Worm (Caenorhabditis elegans) whole organism, L1 larva: ENCODE data around the gene immt-1.

Experiments used
- C04F5.9 ChIP-seq: sonication (generic microtip); optimal IDR thresholded peaks from 2 replicates; lab custom pipeline; 2016; ENCODE audit warnings: missing genetic modification characterization, missing compliant biosample characterization
- C34B4.2 ChIP-seq: sonication (generic microtip); optimal IDR thresholded peaks from 2 replicates; lab custom pipeline; 2017; ENCODE audit warnings: mild to moderate bottlenecking, missing genetic modification characterization, missing compliant biosample characterization
- Y116A8C.19 ChIP-seq: sonication (generic microtip); optimal IDR thresholded peaks from 2 replicates; lab custom pipeline; 2016; ENCODE audit warnings: missing compliant biosample characterization, missing genetic modification characterization, borderline replicate concordance
- aha-1 ChIP-seq: fragments of 150-350 bp; optimal IDR thresholded peaks from 2 replicates; lab custom pipeline; 2014; ENCODE audit warnings: missing biosample characterization, missing genetic modification characterization
- blmp-1 ChIP-seq: fragments of 150-350 bp; optimal IDR thresholded peaks from 2 replicates; lab custom pipeline; 2014; ENCODE audit warnings: missing biosample characterization, missing genetic modification characterization
- ceh-8 ChIP-seq: fragments of 200-800 bp; sonication (Bioruptor generic); optimal IDR thresholded peaks from 2 replicates; lab custom pipeline; 2018; ENCODE audit warnings: mild to moderate bottlenecking, missing genetic modification characterization, moderate library complexity, missing compliant biosample characterization
- ceh-88 ChIP-seq: fragments of 200-800 bp; sonication (Bioruptor generic); IDR thresholded peaks from 2 replicates; pipeline ENCODE4 v1.3.6; 2022; ENCODE audit warnings: missing genetic modification characterization, missing compliant biosample characterization
- dpl-1 ChIP-seq, 3 experiments: fragments of 150-350 bp in 2 of 3; sonication (generic microtip) in 1 of 3; optimal IDR thresholded peaks; 2 replicates each; lab custom pipeline; 2014 to 2017; ENCODE audit warnings: missing biosample characterization in 3 of 3, missing genetic modification characterization in 3 of 3, missing genetic modification reagents in 3 of 3
- dsc-1 ChIP-seq: sonication (generic microtip); optimal IDR thresholded peaks from 2 replicates; lab custom pipeline; 2016; ENCODE audit warnings: mild to moderate bottlenecking, missing genetic modification characterization, missing compliant biosample characterization
- efl-1 ChIP-seq, 4 experiments: fragments of 150-350 bp; optimal IDR thresholded peaks in 3 of 4; peaks in 1 of 4; 1 replicate in 1 of 4; 2 replicates in 3 of 4; lab custom pipeline; 2014; ENCODE audit warnings: missing biosample characterization in 2 of 4, missing genetic modification characterization in 2 of 4, missing genetic modification reagents in 2 of 4
- efl-3 ChIP-seq: fragments of 200-800 bp; sonication (Bioruptor generic); optimal IDR thresholded peaks from 2 replicates; lab custom pipeline; 2018; ENCODE audit warnings: mild to moderate bottlenecking, missing genetic modification characterization, missing compliant biosample characterization
- egl-27 ChIP-seq, 2 experiments: fragments of 150-350 bp in 1 of 2; sonication (generic microtip); optimal IDR thresholded peaks; 3 replicates each; lab custom pipeline; 2017 to 2018; ENCODE audit warnings: missing biosample characterization in 2 of 2, missing genetic modification characterization in 2 of 2, missing genetic modification reagents in 2 of 2
- ets-5 ChIP-seq: fragments of 200-800 bp; sonication (Bioruptor generic); IDR thresholded peaks from 2 replicates; pipeline ENCODE4 v1.3.6; 2022; ENCODE audit warnings: missing genetic modification characterization, missing compliant biosample characterization
- fkh-8 ChIP-seq: sonication (generic microtip); optimal IDR thresholded peaks from 2 replicates; lab custom pipeline; 2016; ENCODE audit warnings: mild to moderate bottlenecking, missing genetic modification characterization, missing compliant biosample characterization
- hlh-17 ChIP-seq: fragments of 200-800 bp; sonication (Bioruptor generic); optimal IDR thresholded peaks from 2 replicates; lab custom pipeline; 2018; ENCODE audit warnings: missing genetic modification characterization, mild to moderate bottlenecking, missing compliant biosample characterization, moderate library complexity, borderline replicate concordance
- hpl-2 ChIP-seq: fragments of 150-350 bp; optimal IDR thresholded peaks from 2 replicates; lab custom pipeline; 2014; ENCODE audit warnings: missing biosample characterization, missing genetic modification reagents, missing genetic modification characterization
- lin-14 ChIP-seq: fragments of 200-800 bp; sonication (Bioruptor generic); optimal IDR thresholded peaks from 2 replicates; lab custom pipeline; 2018; ENCODE audit warnings: mild to moderate bottlenecking, missing genetic modification characterization, moderate library complexity, missing compliant biosample characterization
- lin-39 ChIP-seq: fragments of 150-350 bp; optimal IDR thresholded peaks from 2 replicates; lab custom pipeline; 2014; ENCODE audit warnings: missing biosample characterization, missing genetic modification reagents, missing genetic modification characterization
- lsy-2 ChIP-seq, 2 experiments: fragments of 150-350 bp; optimal IDR thresholded peaks; 2 replicates each; lab custom pipeline; 2014; ENCODE audit warnings: missing biosample characterization in 2 of 2, missing genetic modification characterization in 2 of 2
- mab-9 ChIP-seq: fragments of 200-800 bp; sonication (Bioruptor generic); IDR thresholded peaks from 2 replicates; pipeline ENCODE4 v1.3.6; 2022; ENCODE audit warnings: missing genetic modification reagents, missing genetic modification characterization, missing compliant biosample characterization
- mef-2 ChIP-seq: fragments of 150-350 bp; optimal IDR thresholded peaks from 2 replicates; lab custom pipeline; 2014; ENCODE audit warnings: missing biosample characterization, missing genetic modification characterization
- nhr-12 ChIP-seq: sonication (generic microtip); optimal IDR thresholded peaks from 2 replicates; lab custom pipeline; 2017; ENCODE audit warnings: missing biosample characterization, missing genetic modification characterization
- nhr-28 ChIP-seq: fragments of 150-350 bp; optimal IDR thresholded peaks from 2 replicates; lab custom pipeline; 2014; ENCODE audit warnings: missing biosample characterization, missing genetic modification characterization
- nhr-47 ChIP-seq: sonication (generic microtip); optimal IDR thresholded peaks from 2 replicates; lab custom pipeline; 2016; ENCODE audit warnings: mild to moderate bottlenecking, missing genetic modification characterization, moderate library complexity, missing compliant biosample characterization
- nhr-71 ChIP-seq: sonication (generic microtip); optimal IDR thresholded peaks from 2 replicates; lab custom pipeline; 2016; ENCODE audit warnings: mild to moderate bottlenecking, missing genetic modification characterization, moderate library complexity, missing compliant biosample characterization
- nhr-85 ChIP-seq: sonication (generic microtip); peaks from one replicate; lab custom pipeline; 2016; ENCODE audit warnings: missing genetic modification characterization, inconsistent platforms, missing compliant biosample characterization
- nhr-90 ChIP-seq: sonication (generic microtip); optimal IDR thresholded peaks from 2 replicates; lab custom pipeline; 2016; ENCODE audit warnings: mild to moderate bottlenecking, missing genetic modification characterization, missing compliant biosample characterization; ENCODE audit not compliant: poor library complexity
- pag-3 ChIP-seq: sonication (generic microtip); optimal IDR thresholded peaks from 2 replicates; lab custom pipeline; 2017; ENCODE audit warnings: missing genetic modification characterization, mild to moderate bottlenecking, missing compliant biosample characterization, antibody characterized with exemption, borderline replicate concordance; ENCODE audit not compliant: insufficient read depth
- pax-3 ChIP-seq: fragments of 200-800 bp; sonication (Bioruptor generic); optimal IDR thresholded peaks from 2 replicates; lab custom pipeline; 2018; ENCODE audit warnings: mild to moderate bottlenecking, missing genetic modification characterization, moderate library complexity, missing compliant biosample characterization
- snpc-4 ChIP-seq: fragments of 150-350 bp; optimal IDR thresholded peaks from 2 replicates; lab custom pipeline; 2014; ENCODE audit warnings: missing biosample characterization, missing genetic modification characterization
- sox-4 ChIP-seq: sonication (generic microtip); optimal IDR thresholded peaks from 2 replicates; lab custom pipeline; 2016; ENCODE audit warnings: missing genetic modification characterization, missing compliant biosample characterization
- sup-37 ChIP-seq: fragments of 200-800 bp; sonication (Bioruptor generic); optimal IDR thresholded peaks from 2 replicates; lab custom pipeline; 2018; ENCODE audit warnings: mild to moderate bottlenecking, missing genetic modification characterization, missing compliant biosample characterization
- tlp-1 ChIP-seq: fragments of 150-350 bp; optimal IDR thresholded peaks from 2 replicates; lab custom pipeline; 2014; ENCODE audit warnings: missing biosample characterization, missing genetic modification characterization
- unc-86 ChIP-seq: sonication (generic microtip); optimal IDR thresholded peaks from 2 replicates; lab custom pipeline; 2016; ENCODE audit warnings: missing genetic modification characterization, missing compliant biosample characterization
- vab-15 ChIP-seq: sonication (generic microtip); optimal IDR thresholded peaks from 2 replicates; lab custom pipeline; 2017; ENCODE audit warnings: missing genotype, mild to moderate bottlenecking, missing genetic modification characterization, missing compliant biosample characterization
- ztf-11 ChIP-seq, 2 experiments: sonication (generic microtip); optimal IDR thresholded peaks; 2 replicates each; lab custom pipeline; 2016 to 2017; ENCODE audit warnings: missing genetic modification characterization in 2 of 2, missing biosample characterization in 1 of 2, missing compliant biosample characterization in 1 of 2

The immt-1 gene

DNA sequence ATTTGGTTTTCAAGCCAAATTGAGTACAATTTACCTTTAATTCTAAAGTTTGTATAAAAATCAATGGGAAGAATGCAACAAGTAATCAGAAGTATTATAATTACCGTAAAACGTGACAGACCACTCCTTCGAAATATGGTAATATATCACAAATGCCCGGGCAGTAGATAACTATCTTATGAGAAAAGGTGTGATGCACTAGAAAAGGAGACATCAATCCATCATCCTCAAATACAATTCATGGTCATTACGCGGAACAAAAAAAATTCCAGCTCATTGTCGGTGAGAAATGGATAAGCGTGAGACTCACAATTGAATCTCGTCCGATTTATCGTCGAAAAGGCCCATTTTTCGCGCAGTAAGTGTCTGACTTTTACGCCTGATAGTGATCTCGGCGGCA lies 22.2 kb upstream of the immt-1 start (continued):
- TF ChIP-seq C34B4.2 = no peak
- TF ChIP-seq ceh-88 (GFP tag; lab: Robert Waterston, UW) = no peak
- no peak for TF ChIP-seq sup-37
- TF ChIP-seq snpc-4 = no peak
- no peak for TF ChIP-seq egl-27 (tag; optimal IDR thresholded peaks at IDR 0.05; lab: Kevin White, UChicago)
- TF ChIP-seq mef-2 (tag; lab: Kevin White, UChicago) = no peak
- no peak for TF ChIP-seq aha-1 (tag; lab: Kevin White, UChicago)
- no peak for TF ChIP-seq sox-4 (tag; lab: Kevin White, UChicago)
- no peak for TF ChIP-seq pax-3
- TF ChIP-seq nhr-47 (tag; lab: Kevin White, UChicago) = no peak
- no peak for TF ChIP-seq ztf-11 (tag; optimal IDR thresholded peaks at IDR 0.05; lab: Kevin White, UChicago)
- no peak for TF ChIP-seq lsy-2 (tag; optimal IDR thresholded peaks at IDR 0.05; lab: Kevin White, UChicago)
- no peak for TF ChIP-seq hpl-2
- peak; percentile 20 for TF ChIP-seq nhr-71 (tag; lab: Kevin White, UChicago)
- peak; percentile 55 for TF ChIP-seq lin-39 (tag; lab: Kevin White, UChicago)
- no peak for TF ChIP-seq tlp-1
- TF ChIP-seq pag-3 (tag; lab: Kevin White, UChicago) = no peak
- TF ChIP-seq ceh-8 (GFP tag; lab: Kevin White, UChicago) = no peak
- TF ChIP-seq unc-86 (tag; lab: Kevin White, UChicago) = no peak
- TF ChIP-seq hlh-17 (GFP tag; lab: Kevin White, UChicago) = no peak
- no peak for TF ChIP-seq ets-5 (GFP tag; lab: Robert Waterston, UW)
- TF ChIP-seq efl-3 = peak; percentile 16
- TF ChIP-seq dsc-1 (tag; lab: Kevin White, UChicago) = no peak
- TF ChIP-seq nhr-12 = no peak
- no peak for TF ChIP-seq dpl-1 (GFP tag; optimal IDR thresholded peaks at IDR 0.05; lab: Kevin White, UChicago)
- no peak for TF ChIP-seq mab-9 (GFP tag; lab: Robert Waterston, UW)
- TF ChIP-seq vab-15 (tag; lab: Kevin White, UChicago) = no peak
- TF ChIP-seq C04F5.9 (tag; lab: Kevin White, UChicago) = no peak

DNA sequence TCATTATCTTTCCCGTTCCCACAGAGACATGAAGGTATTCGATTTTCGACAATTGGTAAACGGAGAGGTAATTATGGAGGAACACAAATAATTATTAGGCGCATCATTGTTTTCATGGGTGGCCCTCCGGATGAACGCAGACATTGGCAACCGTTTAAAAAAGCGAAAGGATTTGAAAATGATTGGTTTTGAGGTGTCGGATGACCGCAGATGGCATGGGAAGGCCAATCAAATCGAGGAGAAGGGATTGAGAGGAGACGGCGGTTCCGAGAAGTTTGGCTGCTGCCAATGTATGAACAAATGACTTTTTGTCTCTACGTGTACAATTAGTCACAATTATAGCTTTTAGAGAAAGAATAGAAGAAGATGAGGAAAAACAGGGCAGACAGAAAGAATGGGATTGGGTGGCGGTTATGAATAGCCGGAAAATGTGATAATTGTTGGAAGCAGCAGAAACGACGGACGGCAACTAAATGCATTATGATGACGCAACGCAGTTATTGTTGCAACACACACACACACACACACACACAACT lies 20.6 kb upstream of the immt-1 start:
- TF ChIP-seq Y116A8C.19 (no peak), efl-1 (optimal IDR thresholded peaks at IDR 0.05; lab: Kevin White, UChicago) (no peak), efl-1 (GFP tag; optimal IDR thresholded peaks at IDR 0.05 in 1 of 2; lab: Kevin White, UChicago) (peak in 1 of 2 experiments; percentile 14), blmp-1 (tag; lab: Kevin White, UChicago) (peak; percentile 83), lin-14 (GFP tag; lab: Kevin White, UChicago) (peak; percentile 4), nhr-85 (tag; lab: Kevin White, UChicago) (peak; percentile 57)

DNA sequence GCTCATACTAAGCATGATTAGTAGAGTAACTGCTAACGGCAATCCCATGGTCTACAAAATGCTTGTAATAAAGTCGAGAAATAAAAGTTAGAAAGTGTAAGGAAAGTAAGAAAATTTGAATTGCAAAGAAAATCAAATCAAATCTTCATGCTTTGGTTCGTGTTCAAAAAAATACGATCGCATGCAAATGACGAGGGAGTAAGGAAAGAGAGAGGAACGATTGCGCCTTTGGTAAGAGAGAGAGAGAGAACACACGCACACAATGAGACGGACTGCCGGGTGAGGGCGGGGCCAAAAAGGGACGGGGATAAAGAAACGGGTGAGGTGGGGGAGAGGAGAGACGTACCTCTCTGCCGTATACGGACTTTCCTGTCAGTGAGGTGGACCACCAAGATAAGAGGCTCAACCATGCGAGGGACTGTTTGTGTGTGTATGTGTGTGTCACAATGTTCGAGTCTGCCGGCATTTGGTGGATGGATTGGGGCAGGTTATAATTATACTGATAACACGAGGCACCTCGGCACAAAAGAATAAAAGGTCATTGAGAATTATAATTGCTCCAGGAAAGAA lies 18.9 kb upstream of the immt-1 start, which contains the start of gene igcm-3:
igcm-3 (minus strand) TSS at position 51 of the 570 bp plus-strand sequence.
- no peak for TF ChIP-seq fkh-8 (tag; lab: Kevin White, UChicago)
- TF ChIP-seq nhr-85 (tag; lab: Kevin White, UChicago) = peak; percentile 41
- no peak for TF ChIP-seq nhr-28 (tag; lab: Kevin White, UChicago)
- TF ChIP-seq nhr-90 (tag; lab: Kevin White, UChicago) = no peak
- TF ChIP-seq blmp-1 (tag; lab: Kevin White, UChicago) = peak; percentile 29
- TF ChIP-seq lin-14 (GFP tag; lab: Kevin White, UChicago) = peak; percentile 4
